Worm (Caenorhabditis elegans) whole organism, late embryonic: ENCODE results near the gene srlf-2.

Experiments
- F13H6.1 ChIP-seq: sonication (generic microtip); optimal IDR thresholded peaks from 2 replicates; lab custom pipeline; 2016; ENCODE audit warnings: missing genetic modification characterization, missing compliant biosample characterization
- K02D7.2 ChIP-seq: sonication (generic microtip); optimal IDR thresholded peaks from 2 replicates; lab custom pipeline; 2017; ENCODE audit warnings: mild to moderate bottlenecking, missing genetic modification characterization, missing compliant biosample characterization
- T23F11.4 ChIP-seq: fragments of 200-800 bp; sonication (Bioruptor generic); optimal IDR thresholded peaks from 2 replicates; lab custom pipeline; 2018; ENCODE audit warnings: mild to moderate bottlenecking, missing genetic modification characterization, missing compliant biosample characterization
- ama-1 ChIP-seq: fragments of 150-350 bp; optimal IDR thresholded peaks from 2 replicates; lab custom pipeline; 2014
- ceh-14 ChIP-seq: sonication (generic microtip); optimal IDR thresholded peaks from 2 replicates; lab custom pipeline; 2016; ENCODE audit warnings: missing genotype, missing genetic modification characterization, missing compliant biosample characterization
- ceh-19 ChIP-seq: fragments of 200-800 bp; sonication (Bioruptor generic); optimal IDR thresholded peaks from 2 replicates; lab custom pipeline; 2018; ENCODE audit warnings: mild to moderate bottlenecking, missing genetic modification characterization, missing compliant biosample characterization
- ceh-2 ChIP-seq: sonication (generic microtip); optimal IDR thresholded peaks from 2 replicates; lab custom pipeline; 2016; ENCODE audit warnings: missing genotype, missing genetic modification characterization, missing compliant biosample characterization
- ceh-22 ChIP-seq: sonication (generic microtip); optimal IDR thresholded peaks from 2 replicates; lab custom pipeline; 2017; ENCODE audit warnings: missing biosample characterization, missing genetic modification characterization
- ceh-24 ChIP-seq: sonication (generic microtip); optimal IDR thresholded peaks from 2 replicates; lab custom pipeline; 2016; ENCODE audit warnings: mild to moderate bottlenecking, missing genetic modification characterization, missing compliant biosample characterization
- ceh-30 ChIP-seq: fragments of 150-350 bp; optimal IDR thresholded peaks from 2 replicates; lab custom pipeline; 2014; ENCODE audit warnings: missing biosample characterization, missing genetic modification characterization
- ceh-31 ChIP-seq: sonication (generic microtip); optimal IDR thresholded peaks from 2 replicates; lab custom pipeline; 2016; ENCODE audit warnings: missing genetic modification characterization, missing compliant biosample characterization
- ceh-34 ChIP-seq: sonication (generic microtip); optimal IDR thresholded peaks from 2 replicates; lab custom pipeline; 2016; ENCODE audit warnings: mild to moderate bottlenecking, missing genetic modification characterization, missing compliant biosample characterization
- ceh-45 ChIP-seq: fragments of 200-800 bp; sonication (Bioruptor generic); IDR thresholded peaks from 2 replicates; pipeline ENCODE4 v1.3.6; 2022; ENCODE audit warnings: missing genetic modification reagents, missing genetic modification characterization, missing compliant biosample characterization
- ceh-48 ChIP-seq: sonication (generic microtip); optimal IDR thresholded peaks from 2 replicates; lab custom pipeline; 2016; ENCODE audit warnings: missing genetic modification characterization, inconsistent platforms, missing compliant biosample characterization
- ceh-9 ChIP-seq: sonication (generic microtip); optimal IDR thresholded peaks from 2 replicates; lab custom pipeline; 2016; ENCODE audit warnings: mild to moderate bottlenecking, missing genetic modification characterization, inconsistent platforms, missing compliant biosample characterization
- che-1 ChIP-seq: sonication (generic microtip); optimal IDR thresholded peaks from 2 replicates; lab custom pipeline; 2016; ENCODE audit warnings: mild to moderate bottlenecking, missing genetic modification characterization, missing compliant biosample characterization
- dve-1 ChIP-seq: sonication (generic microtip); optimal IDR thresholded peaks from 2 replicates; lab custom pipeline; 2017; ENCODE audit warnings: antibody characterized with exemption, mild to moderate bottlenecking, missing genetic modification characterization, missing compliant biosample characterization
- elt-2 ChIP-seq: sonication (generic microtip); optimal IDR thresholded peaks from 2 replicates; lab custom pipeline; 2016; ENCODE audit warnings: missing genetic modification reagents, missing genetic modification characterization, missing compliant biosample characterization
- ets-4 ChIP-seq: sonication (generic microtip); optimal IDR thresholded peaks from 2 replicates; lab custom pipeline; 2016; ENCODE audit warnings: missing genetic modification characterization, missing compliant biosample characterization
- fax-1 ChIP-seq: sonication (generic microtip); optimal IDR thresholded peaks from 2 replicates; lab custom pipeline; 2016; ENCODE audit warnings: missing genotype, missing genetic modification characterization, missing compliant biosample characterization
- fkh-6 ChIP-seq: sonication (generic microtip); optimal IDR thresholded peaks from 2 replicates; lab custom pipeline; 2016; ENCODE audit warnings: missing genetic modification characterization, missing compliant biosample characterization
- gmeb-2 ChIP-seq: sonication (generic microtip); optimal IDR thresholded peaks from 2 replicates; lab custom pipeline; 2016; ENCODE audit warnings: missing genetic modification characterization, inconsistent platforms, missing compliant biosample characterization
- hlh-15 ChIP-seq: sonication (generic microtip); optimal IDR thresholded peaks from 2 replicates; lab custom pipeline; 2016; ENCODE audit warnings: missing genetic modification characterization, missing compliant biosample characterization
- hlh-6 ChIP-seq: sonication (generic microtip); optimal IDR thresholded peaks from 2 replicates; lab custom pipeline; 2016; ENCODE audit warnings: missing genotype, missing genetic modification characterization, missing compliant biosample characterization
- lim-6 ChIP-seq: sonication (generic microtip); optimal IDR thresholded peaks from 2 replicates; lab custom pipeline; 2016; ENCODE audit warnings: missing genetic modification characterization, missing compliant biosample characterization
- lin-11 ChIP-seq: fragments of 200-800 bp; sonication (Bioruptor generic); optimal IDR thresholded peaks from 2 replicates; lab custom pipeline; 2018; ENCODE audit warnings: mild to moderate bottlenecking, missing genetic modification characterization, missing compliant biosample characterization
- madf-2 ChIP-seq: sonication (generic microtip); optimal IDR thresholded peaks from 2 replicates; lab custom pipeline; 2017; ENCODE audit warnings: missing genetic modification characterization, missing compliant biosample characterization
- nfya-1 ChIP-seq: sonication (generic microtip); optimal IDR thresholded peaks from 2 replicates; lab custom pipeline; 2017; ENCODE audit warnings: missing genetic modification characterization, mild to moderate bottlenecking, missing compliant biosample characterization, antibody characterized with exemption, moderate library complexity
- nhr-232 ChIP-seq: sonication (generic microtip); optimal IDR thresholded peaks from 2 replicates; lab custom pipeline; 2016; ENCODE audit warnings: missing genetic modification characterization, missing compliant biosample characterization
- npax-4 ChIP-seq: sonication (generic microtip); optimal IDR thresholded peaks from 2 replicates; lab custom pipeline; 2016; ENCODE audit warnings: missing genetic modification characterization, missing compliant biosample characterization
- odd-2 ChIP-seq: sonication (generic microtip); optimal IDR thresholded peaks from 2 replicates; lab custom pipeline; 2017; ENCODE audit warnings: antibody characterized with exemption, mild to moderate bottlenecking, missing genetic modification characterization, missing compliant biosample characterization
- pag-3 ChIP-seq: sonication (generic microtip); optimal IDR thresholded peaks from 2 replicates; lab custom pipeline; 2016; ENCODE audit warnings: missing compliant biosample characterization, missing genetic modification characterization, borderline replicate concordance
- pax-1 ChIP-seq: fragments of 150-350 bp; optimal IDR thresholded peaks from 2 replicates; lab custom pipeline; 2014; ENCODE audit warnings: missing biosample characterization, missing genetic modification characterization
- ref-2 ChIP-seq: sonication (generic microtip); optimal IDR thresholded peaks from 2 replicates; lab custom pipeline; 2016; ENCODE audit warnings: missing genetic modification characterization, missing compliant biosample characterization
- sox-2 ChIP-seq: fragments of 200-800 bp; sonication (Bioruptor generic); IDR thresholded peaks from 2 replicates; pipeline ENCODE4 v1.3.6; 2022; ENCODE audit warnings: missing genetic modification reagents, missing genetic modification characterization, missing compliant biosample characterization
- syd-9 ChIP-seq: sonication (generic microtip); optimal IDR thresholded peaks from 2 replicates; lab custom pipeline; 2016; ENCODE audit warnings: mild to moderate bottlenecking, missing genetic modification characterization, moderate library complexity, missing compliant biosample characterization
- tbx-2 ChIP-seq: sonication (generic microtip); optimal IDR thresholded peaks from 2 replicates; lab custom pipeline; 2016; ENCODE audit warnings: missing genetic modification characterization, missing compliant biosample characterization
- unc-86 ChIP-seq: sonication (generic microtip); optimal IDR thresholded peaks from 2 replicates; lab custom pipeline; 2016; ENCODE audit warnings: missing genetic modification characterization, missing compliant biosample characterization

srlf-2 gene

DNA sequence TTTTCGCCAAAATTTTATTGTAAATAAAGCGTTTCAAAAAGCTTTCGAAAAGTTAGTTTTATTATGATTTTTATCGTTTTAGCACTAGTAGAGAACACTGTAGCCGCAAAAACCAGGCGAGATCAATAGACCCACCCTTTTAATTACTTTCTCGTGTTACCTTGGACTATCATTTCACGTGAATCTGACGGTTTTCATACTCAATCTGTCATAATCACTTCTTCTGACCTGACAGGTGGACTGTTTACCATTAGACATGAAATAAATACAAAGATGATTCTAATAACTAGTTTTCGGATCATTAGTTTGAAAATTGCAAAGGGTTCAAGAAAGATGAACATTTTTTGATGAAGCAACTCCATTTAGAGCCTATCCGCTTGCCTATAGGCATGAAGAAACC, 26.9 kb upstream of the srlf-2 start:
- TF ChIP-seq ref-2 (tag; lab: Kevin White, UChicago) (no peak), che-1 (no peak), ceh-2 (tag; lab: Kevin White, UChicago) (no peak), madf-2 (no peak), syd-9 (no peak), pax-1 (tag; lab: Kevin White, UChicago) (no peak), hlh-15 (no peak), ceh-34 (no peak), F13H6.1 (tag; lab: Kevin White, UChicago) (no peak), lim-6 (tag; lab: Kevin White, UChicago) (no peak), ama-1 (lab: Kevin White, UChicago) (no peak), ceh-30 (tag; lab: Kevin White, UChicago) (no peak), nfya-1 (tag; lab: Kevin White, UChicago) (no peak), ceh-22 (no peak), unc-86 (tag; lab: Kevin White, UChicago) (no peak)

DNA sequence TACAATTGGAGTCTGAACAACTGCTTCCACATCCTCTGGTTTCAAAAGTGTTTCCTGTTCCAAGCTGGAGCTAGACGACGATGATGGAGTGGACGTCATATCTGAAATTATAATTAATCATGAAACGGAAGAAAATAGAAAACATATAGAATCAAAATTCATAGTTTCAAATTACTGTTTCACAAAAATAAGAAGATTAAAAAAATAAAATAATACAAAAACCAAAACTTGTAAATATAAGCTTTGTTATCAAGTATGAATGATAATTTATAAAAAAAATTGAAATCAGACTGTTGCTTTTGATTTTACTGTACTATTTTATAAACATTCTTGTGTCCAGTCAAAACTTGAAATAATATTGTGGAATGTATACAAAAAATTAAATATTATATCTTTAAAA, 26.3 kb upstream of the srlf-2 start, which contains the start of gene str-176:
Gene str-176, minus strand, starts transcription at position 101 of the 400 bp plus-strand sequence.
- TF ChIP-seq npax-4 (tag; lab: Kevin White, UChicago): no peak
- TF ChIP-seq syd-9: no peak
- no peak for TF ChIP-seq gmeb-2 (tag; lab: Kevin White, UChicago)
- TF ChIP-seq fkh-6 (tag; lab: Kevin White, UChicago): no peak
- no peak for TF ChIP-seq sox-2 (GFP tag; lab: Robert Waterston, UW)
- no peak for TF ChIP-seq odd-2 (tag; lab: Kevin White, UChicago)
- no peak for TF ChIP-seq pag-3 (tag; lab: Kevin White, UChicago)
- no peak for TF ChIP-seq elt-2 (tag; lab: Kevin White, UChicago)
- TF ChIP-seq fax-1 (tag; lab: Kevin White, UChicago): no peak
- TF ChIP-seq T23F11.4: no peak
- TF ChIP-seq ceh-30 (tag; lab: Kevin White, UChicago): no peak
- no peak for TF ChIP-seq ceh-24 (tag; lab: Kevin White, UChicago)
- TF ChIP-seq ceh-9 (tag; lab: Kevin White, UChicago): no peak
- TF ChIP-seq ceh-34: no peak
- no peak for TF ChIP-seq lin-11 (tag; lab: Kevin White, UChicago)
- TF ChIP-seq ceh-31 (tag; lab: Kevin White, UChicago): no peak
- TF ChIP-seq ets-4: no peak
- no peak for TF ChIP-seq ceh-14 (tag; lab: Kevin White, UChicago)
- TF ChIP-seq hlh-6 (tag; lab: Kevin White, UChicago): no peak
- no peak for TF ChIP-seq hlh-15
- TF ChIP-seq, all 69 proteins: peak for 0

DNA sequence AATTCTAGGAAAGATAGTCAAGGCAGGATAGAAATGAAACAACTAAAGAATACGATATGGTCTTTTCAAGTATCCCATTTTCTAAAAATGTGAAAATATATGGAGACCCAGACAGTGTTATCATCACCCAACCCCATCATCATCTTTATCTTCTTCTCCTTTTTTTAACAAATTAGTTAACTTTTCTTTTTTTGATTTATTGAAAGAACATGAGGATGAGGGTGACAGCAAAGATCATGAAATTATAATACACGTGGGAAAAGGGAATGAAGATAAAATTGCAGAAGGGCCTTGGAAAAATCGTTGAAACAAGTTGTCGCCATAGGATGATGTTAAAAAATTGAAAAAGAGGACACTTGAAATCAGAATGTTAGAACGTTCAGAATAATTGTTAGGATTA, 25.8 kb upstream of the srlf-2 start:
- TF ChIP-seq F13H6.1 (tag; lab: Kevin White, UChicago) (no peak), K02D7.2 (tag; lab: Kevin White, UChicago) (no peak), sox-2 (GFP tag; lab: Robert Waterston, UW) (no peak), nfya-1 (tag; lab: Kevin White, UChicago) (no peak), ceh-2 (tag; lab: Kevin White, UChicago) (no peak), ceh-30 (tag; lab: Kevin White, UChicago) (no peak), ceh-45 (GFP tag; lab: Robert Waterston, UW) (no peak), lim-6 (tag; lab: Kevin White, UChicago) (no peak), tbx-2 (tag; lab: Kevin White, UChicago) (no peak), ceh-19 (no peak), ceh-48 (tag; lab: Kevin White, UChicago) (no peak), ceh-34 (no peak), gmeb-2 (tag; lab: Kevin White, UChicago) (no peak), ceh-9 (tag; lab: Kevin White, UChicago) (no peak), madf-2 (no peak), unc-86 (tag; lab: Kevin White, UChicago) (no peak), nhr-232 (tag; lab: Kevin White, UChicago) (no peak), ceh-22 (no peak), fax-1 (tag; lab: Kevin White, UChicago) (no peak), dve-1 (no peak)
